Fruit fly (Drosophila melanogaster) whole organism, embryonic: ENCODE results near the gene CG33679.
A peak's percentile ranks its signal among the peaks of the same experiment; 100 is the strongest.

Source experiments
- Awh ChIP-seq: fragments of 200-800 bp; sonication (Bioruptor generic); IDR thresholded peaks from 2 replicates; pipeline ENCODE4, ENCODE4 v1.3.6; 2022; ENCODE audit warnings: missing biosample characterization, missing genetic modification characterization
- B-H1 ChIP-seq: fragments of 200-800 bp; sonication (Bioruptor generic); IDR thresholded peaks from 3 replicates; pipeline ENCODE4 v1.3.6; 2022; ENCODE audit warnings: missing biosample characterization, missing genetic modification characterization
- CG10366 ChIP-seq: fragments of 200-800 bp; sonication (Bioruptor generic); IDR thresholded peaks from 2 replicates; pipeline ENCODE4 v1.3.6; 2022; ENCODE audit warnings: missing biosample characterization, missing genetic modification characterization
- CG10462 ChIP-seq: fragments of 200-800 bp; sonication (Bioruptor generic); optimal IDR thresholded peaks from 2 replicates; lab custom pipeline; 2016; ENCODE audit warnings: missing biosample characterization, missing genetic modification characterization
- CG10543 ChIP-seq: fragments of 200-800 bp; sonication (Bioruptor generic); optimal IDR thresholded peaks from 3 replicates; lab custom pipeline; 2017; ENCODE audit warnings: missing biosample characterization, mild to moderate bottlenecking, missing genetic modification characterization, moderate library complexity
- CG11560 ChIP-seq: fragments of 200-800 bp; sonication (Bioruptor generic); IDR thresholded peaks from 3 replicates; pipeline ENCODE4 v1.3.6; 2022; ENCODE audit warnings: missing biosample characterization, missing genetic modification characterization
- CG12744 ChIP-seq: fragments of 200-800 bp; sonication (Bioruptor generic); optimal IDR thresholded peaks from 2 replicates; lab custom pipeline; 2016; ENCODE audit warnings: missing biosample characterization, missing genetic modification characterization
- CG12769 ChIP-seq: fragments of 200-800 bp; sonication (Bioruptor generic); optimal IDR thresholded peaks from 2 replicates; lab custom pipeline; 2019; ENCODE audit warnings: missing biosample characterization, mild to moderate bottlenecking, missing genetic modification characterization, moderate library complexity
- CG13894 ChIP-seq: fragments of 200-800 bp; sonication (Bioruptor generic); optimal IDR thresholded peaks from 3 replicates; lab custom pipeline; 2018; ENCODE audit warnings: missing biosample characterization, mild to moderate bottlenecking, missing genetic modification characterization, moderate library complexity
- CG14050 ChIP-seq: fragments of 200-800 bp; sonication (Bioruptor generic); IDR thresholded peaks from 3 replicates; pipeline ENCODE4 v1.3.6; 2022; ENCODE audit warnings: missing biosample characterization, missing genetic modification characterization
- CG15601 ChIP-seq: fragments of 200-800 bp; sonication (Bioruptor generic); optimal IDR thresholded peaks from 3 replicates; lab custom pipeline; 2019; ENCODE audit warnings: missing biosample characterization, mild to moderate bottlenecking, missing genetic modification characterization, moderate library complexity
- CG1602 ChIP-seq: fragments of 200-800 bp; sonication (Bioruptor generic); optimal IDR thresholded peaks from 3 replicates; lab custom pipeline; 2016; ENCODE audit warnings: missing biosample characterization, missing genetic modification characterization
- CG1603 ChIP-seq: fragments of 200-800 bp; sonication (Bioruptor generic); optimal IDR thresholded peaks from 2 replicates; lab custom pipeline; 2019; ENCODE audit warnings: missing biosample characterization, mild to moderate bottlenecking, missing genetic modification characterization, moderate library complexity
- CG17912 ChIP-seq: fragments of 200-800 bp; sonication (Bioruptor generic); optimal IDR thresholded peaks from 2 replicates; lab custom pipeline; 2018; ENCODE audit warnings: missing biosample characterization, mild to moderate bottlenecking, missing genetic modification characterization
- CG2712 ChIP-seq: fragments of 200-800 bp; optimal IDR thresholded peaks from 3 replicates; lab custom pipeline; 2019; ENCODE audit warnings: missing biosample characterization, mild to moderate bottlenecking, missing genetic modification characterization, moderate library complexity
- CG33213 ChIP-seq: fragments of 200-800 bp; sonication (Bioruptor generic); optimal IDR thresholded peaks from 3 replicates; lab custom pipeline; 2016; ENCODE audit warnings: missing biosample characterization, missing genetic modification characterization
- CG3838 ChIP-seq: fragments of 200-800 bp; sonication (Bioruptor generic); optimal IDR thresholded peaks from 3 replicates; lab custom pipeline; 2016; ENCODE audit warnings: missing biosample characterization, missing genetic modification characterization
- CG4730 ChIP-seq: fragments of 200-800 bp; sonication (Bioruptor generic); IDR thresholded peaks from 2 replicates; pipeline ENCODE4 v1.3.6; 2022; ENCODE audit warnings: missing biosample characterization, missing genetic modification characterization
- CG5245 ChIP-seq: fragments of 200-800 bp; sonication (Bioruptor generic); optimal IDR thresholded peaks from 3 replicates; lab custom pipeline; 2016; ENCODE audit warnings: missing biosample characterization, missing genetic modification characterization
- CG6175 ChIP-seq: fragments of 200-800 bp; sonication (Bioruptor generic); IDR thresholded peaks from 3 replicates; pipeline ENCODE4 v1.3.6; 2022; ENCODE audit warnings: missing biosample characterization, missing genetic modification characterization
- CG6813 ChIP-seq: fragments of 200-800 bp; sonication (Bioruptor generic); optimal IDR thresholded peaks from 2 replicates; lab custom pipeline; 2017; ENCODE audit warnings: missing biosample characterization, missing genetic modification characterization, mild to moderate bottlenecking, moderate library complexity, missing genetic modification reagents
- CG6854 ChIP-seq: fragments of 200-800 bp; sonication (Bioruptor generic); optimal IDR thresholded peaks from 3 replicates; lab custom pipeline; 2017; ENCODE audit warnings: missing biosample characterization, mild to moderate bottlenecking, missing genetic modification characterization
- CG8388 ChIP-seq: fragments of 200-800 bp; sonication (Bioruptor generic); optimal IDR thresholded peaks from 2 replicates; lab custom pipeline; 2019; ENCODE audit warnings: missing biosample characterization, mild to moderate bottlenecking, missing genetic modification characterization, moderate library complexity
- CG8765 ChIP-seq: fragments of 200-800 bp; sonication (Bioruptor generic); IDR thresholded peaks from 2 replicates; pipeline ENCODE4 v1.3.6; 2022; ENCODE audit warnings: missing biosample characterization, missing genetic modification characterization
- CG8924 ChIP-seq: fragments of 200-800 bp; optimal IDR thresholded peaks from 3 replicates; lab custom pipeline; 2019; ENCODE audit warnings: missing biosample characterization, mild to moderate bottlenecking, missing genetic modification characterization, moderate library complexity
- E2f2 ChIP-seq: fragments of 200-800 bp; sonication (Bioruptor generic); IDR thresholded peaks from 2 replicates; pipeline ENCODE4 v1.3.6; 2022; ENCODE audit warnings: missing biosample characterization, missing genetic modification characterization
- Ets65A ChIP-seq: fragments of 200-800 bp; sonication (Bioruptor generic); peaks from one replicate; lab custom pipeline; 2016; ENCODE audit warnings: missing biosample characterization, missing genetic modification characterization
- H15 ChIP-seq: fragments of 200-800 bp; sonication (Bioruptor generic); IDR thresholded peaks from 3 replicates; pipeline ENCODE4 v1.3.6; 2022; ENCODE audit warnings: missing biosample characterization, missing genetic modification characterization
- Hr78 ChIP-seq, 2 experiments: fragments of 200-800 bp in 1 of 2; fragments of >200 bp in 1 of 2; sonication (Bioruptor generic) in 1 of 2; optimal IDR thresholded peaks; 2 replicates each; lab custom pipeline; 2017 to 2019; ENCODE audit warnings: missing biosample characterization in 2 of 2, missing genetic modification characterization in 2 of 2, mild to moderate bottlenecking in 1 of 2, moderate library complexity in 1 of 2
- Myb ChIP-seq: fragments of 200-800 bp; sonication (Bioruptor generic); optimal IDR thresholded peaks from 2 replicates; lab custom pipeline; 2016; ENCODE audit warnings: missing biosample characterization, missing genetic modification characterization
- NFAT ChIP-seq: fragments of 200-800 bp; sonication (Bioruptor generic); IDR thresholded peaks from 2 replicates; pipeline ENCODE4 v1.3.6; 2022; ENCODE audit warnings: missing biosample characterization, missing genetic modification characterization
- abd-A ChIP-seq: fragments of 200-800 bp; sonication (Bioruptor generic); optimal IDR thresholded peaks from 3 replicates; lab custom pipeline; 2019; ENCODE audit warnings: missing biosample characterization, mild to moderate bottlenecking, missing genetic modification characterization, moderate library complexity
- ap ChIP-seq: fragments of 200-800 bp; sonication (Bioruptor generic); IDR thresholded peaks from 2 replicates; pipeline ENCODE4 v1.3.6; 2022; ENCODE audit warnings: missing biosample characterization, missing genetic modification characterization
- chm ChIP-seq: fragments of 200-800 bp; sonication (Bioruptor generic); IDR thresholded peaks from 2 replicates; pipeline ENCODE4 v1.3.6; 2022; ENCODE audit warnings: missing biosample characterization, missing genetic modification characterization
- ci ChIP-seq: fragments of 200-800 bp; sonication (Bioruptor generic); IDR thresholded peaks from 3 replicates; pipeline ENCODE4 v1.3.6; 2022; ENCODE audit warnings: missing biosample characterization, missing genetic modification characterization
- cwo ChIP-seq: fragments of 200-800 bp; sonication (Bioruptor generic); optimal IDR thresholded peaks from 3 replicates; lab custom pipeline; 2017; ENCODE audit warnings: missing biosample characterization, missing genetic modification characterization, mild to moderate bottlenecking, moderate library complexity, missing genetic modification reagents
- dm ChIP-seq: fragments of 200-800 bp; sonication (Bioruptor generic); optimal IDR thresholded peaks from 3 replicates; lab custom pipeline; 2016; ENCODE audit warnings: missing biosample characterization, missing genetic modification characterization
- dmrt11E ChIP-seq: fragments of 200-800 bp; sonication (Bioruptor generic); optimal IDR thresholded peaks from 3 replicates; lab custom pipeline; 2018; ENCODE audit warnings: missing biosample characterization, mild to moderate bottlenecking, missing genetic modification characterization, moderate library complexity
- eve ChIP-seq, 2 experiments: fragments of >200 bp; optimal IDR thresholded peaks; 2 replicates each; lab custom pipeline; 2017; ENCODE audit warnings: missing biosample characterization in 2 of 2, missing genetic modification characterization in 2 of 2
- gsb-n ChIP-seq: fragments of 200-800 bp; sonication (Bioruptor generic); optimal IDR thresholded peaks from 3 replicates; lab custom pipeline; 2018; ENCODE audit warnings: missing biosample characterization, mild to moderate bottlenecking, missing genetic modification characterization
- ham ChIP-seq: fragments of 200-800 bp; sonication (Bioruptor generic); IDR thresholded peaks from 2 replicates; pipeline ENCODE4 v1.3.6; 2022; ENCODE audit warnings: missing biosample characterization, missing genetic modification characterization
- jumu ChIP-seq: fragments of 200-800 bp; sonication (Bioruptor generic); optimal IDR thresholded peaks from 3 replicates; lab custom pipeline; 2016; ENCODE audit warnings: missing biosample characterization, missing genetic modification characterization
- pros ChIP-seq: fragments of 200-800 bp; sonication (Bioruptor generic); optimal IDR thresholded peaks from 3 replicates; lab custom pipeline; 2019; ENCODE audit warnings: missing biosample characterization, mild to moderate bottlenecking, missing genetic modification characterization, moderate library complexity
- pum ChIP-seq: fragments of 200-800 bp; sonication (Bioruptor generic); optimal IDR thresholded peaks from 2 replicates; lab custom pipeline; 2016; ENCODE audit warnings: missing biosample characterization, missing genetic modification characterization
- salm ChIP-seq: fragments of 200-800 bp; sonication (Bioruptor generic); optimal IDR thresholded peaks from 2 replicates; lab custom pipeline; 2018; ENCODE audit warnings: missing biosample characterization, mild to moderate bottlenecking, missing genetic modification characterization
- sc ChIP-seq, 3 experiments: fragments of >200 bp in 2 of 3; fragments of 200-800 bp in 1 of 3; sonication (Bioruptor generic) in 1 of 3; optimal IDR thresholded peaks; 2 replicates in 2 of 3; 3 replicates in 1 of 3; lab custom pipeline; 2017; ENCODE audit warnings: mild to moderate bottlenecking in 1 of 3, missing biosample characterization in 1 of 3, missing genetic modification characterization in 1 of 3, missing genetic modification reagents in 1 of 3
- slou ChIP-seq: fragments of 200-800 bp; sonication (Bioruptor generic); optimal IDR thresholded peaks from 3 replicates; lab custom pipeline; 2016; ENCODE audit warnings: missing biosample characterization, missing genetic modification characterization
- stc ChIP-seq: fragments of 200-800 bp; sonication (Bioruptor generic); IDR thresholded peaks from 2 replicates; pipeline ENCODE4 v1.3.6; 2022; ENCODE audit warnings: missing biosample characterization, missing genetic modification characterization
- stwl ChIP-seq: fragments of 200-800 bp; sonication (Bioruptor generic); optimal IDR thresholded peaks from 3 replicates; lab custom pipeline; 2018; ENCODE audit warnings: missing biosample characterization, mild to moderate bottlenecking, missing genetic modification characterization, moderate library complexity
- vnd ChIP-seq: fragments of 200-800 bp; sonication (Bioruptor generic); IDR thresholded peaks from 3 replicates; pipeline ENCODE4 v1.3.6; 2022; ENCODE audit warnings: missing biosample characterization, missing genetic modification characterization; ENCODE audit not compliant: partially characterized antibody
- zfh2 ChIP-seq: fragments of 200-800 bp; sonication (Bioruptor generic); optimal IDR thresholded peaks from 2 replicates; lab custom pipeline; 2016; ENCODE audit warnings: missing biosample characterization, missing genetic modification characterization

Gene CG33679

DNA sequence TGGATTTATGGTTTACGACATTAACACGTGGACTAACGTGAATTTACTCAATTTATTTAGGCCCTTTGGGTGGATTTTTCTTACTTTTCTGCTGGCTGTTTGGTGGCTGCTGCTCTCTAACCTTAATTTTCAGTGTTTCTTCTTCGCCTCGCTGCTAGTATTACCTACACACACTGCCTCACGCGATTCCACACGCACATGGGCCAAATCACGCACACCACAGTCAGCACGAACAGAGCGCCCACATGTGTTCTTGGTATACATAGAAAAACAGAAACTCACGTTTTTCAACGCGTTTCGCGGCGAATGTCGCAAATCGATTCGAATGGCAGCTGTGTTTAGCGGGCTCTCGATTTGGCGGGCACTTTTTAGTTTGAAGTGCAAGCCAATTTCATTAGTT is 9.7 kb downstream of the CG33679 start (continued):
- TF ChIP-seq CG1603 (tag; lab: Kevin White, UChicago) (peak; percentile 92), chm (GFP tag; lab: Robert Waterston, UW) (peak; percentile 76; the same call in 1 of the 2 replicates), CG15601 (tag; lab: Kevin White, UChicago) (peak; percentile 54), dm (GFP tag; lab: Kevin White, UChicago) (peak; percentile 100), jumu (GFP tag; lab: Kevin White, UChicago) (peak; percentile 60), zfh2 (GFP tag; lab: Kevin White, UChicago) (no peak), E2f2 (peak; percentile 100), cwo (peak; percentile 99), CG6813 (GFP tag; lab: Kevin White, UChicago) (no peak), CG4730 (peak; percentile 97), gsb-n (tag; lab: Kevin White, UChicago) (peak; percentile 52), CG33213 (GFP tag; lab: Kevin White, UChicago) (peak; percentile 49), Awh (GFP tag; lab: Robert Waterston, UW) (no peak), CG12769 (peak; percentile 78), CG3838 (GFP tag; lab: Kevin White, UChicago) (no peak), CG8388 (peak; percentile 96), CG14050 (no peak), stwl (peak; percentile 82), CG2712 (peak; percentile 71), CG6854 (GFP tag; lab: Kevin White, UChicago) (no peak), slou (GFP tag; lab: Kevin White, UChicago) (no peak), Hr78 (GFP tag; optimal IDR thresholded peaks at IDR 0.05; lab: Kevin White, UChicago) (no peak), pum (peak; percentile 15), B-H1 (GFP tag; lab: Robert Waterston, UW) (no peak; the same call in 2 of the 3 replicates), CG1602 (GFP tag; lab: Kevin White, UChicago) (no peak), CG13894 (tag; lab: Kevin White, UChicago) (peak; percentile 80), pros (GFP tag; lab: Kevin White, UChicago) (no peak), CG12744 (no peak), Myb (GFP tag; lab: Kevin White, UChicago) (peak; percentile 27), stc (GFP tag; lab: Robert Waterston, UW) (peak; percentile 25; the same call in 1 of the 2 replicates), dmrt11E (tag; lab: Kevin White, UChicago) (no peak), CG5245 (GFP tag; lab: Kevin White, UChicago) (no peak), CG10543 (GFP tag; lab: Kevin White, UChicago) (peak; percentile 68), eve (GFP tag; optimal IDR thresholded peaks at IDR 0.05; lab: Kevin White, UChicago) (no peak), CG8765 (no peak), NFAT (no peak), CG10462 (no peak), CG17912 (peak; percentile 86), ham (no peak), sc (optimal IDR thresholded peaks at IDR 0.05; lab: Kevin White, UChicago) (no peak), sc (GFP tag; optimal IDR thresholded peaks at IDR 0.05; lab: Kevin White, UChicago) (no peak), CG11560 (tag; lab: Robert Waterston, UW) (no peak), CG6175 (no peak), Ets65A (GFP tag; lab: Kevin White, UChicago) (peak; percentile 92), salm (tag; lab: Kevin White, UChicago) (no peak), abd-A (tag; lab: Kevin White, UChicago) (peak; percentile 54), ci (GFP tag; lab: Robert Waterston, UW) (peak; percentile 72), CG8924 (tag; lab: Kevin White, UChicago) (peak; percentile 62), vnd (GFP tag; lab: Robert Waterston, UW) (peak; percentile 48; the same call in 2 of the 3 replicates), CG10366 (no peak), H15 (GFP tag; lab: Robert Waterston, UW) (no peak), ap (GFP tag; lab: Robert Waterston, UW) (no peak)
